Worm (Caenorhabditis elegans) whole organism, midembryonic: ENCODE results near the gene iscu-1.

Experiments
- cog-1 ChIP-seq: sonication (generic microtip); optimal IDR thresholded peaks from 2 replicates; lab custom pipeline; 2016; ENCODE audit warnings: missing genetic modification characterization, missing compliant biosample characterization
- flt-1 ChIP-seq: fragments of 200-800 bp; sonication (Bioruptor generic); IDR thresholded peaks from 2 replicates; pipeline ENCODE4 v1.3.6; 2022; ENCODE audit warnings: missing genetic modification characterization, missing compliant biosample characterization
- klf-2 ChIP-seq: fragments of 200-800 bp; sonication (Bioruptor generic); conservative IDR thresholded peaks from 2 replicates; pipeline ENCODE4 v1.3.6; 2022; ENCODE audit warnings: missing genetic modification reagents, missing genetic modification characterization, missing compliant biosample characterization
- ref-1 ChIP-seq: fragments of 200-800 bp; sonication (Bioruptor generic); conservative IDR thresholded peaks from 2 replicates; pipeline ENCODE4 v1.3.6; 2022; ENCODE audit warnings: missing genetic modification reagents, missing genetic modification characterization, missing compliant biosample characterization
- ztf-29 ChIP-seq: fragments of 200-800 bp; sonication (Bioruptor generic); IDR thresholded peaks from 2 replicates; pipeline ENCODE4 v1.3.6; 2022; ENCODE audit warnings: missing genetic modification reagents, missing genetic modification characterization, missing compliant biosample characterization

DNA sequence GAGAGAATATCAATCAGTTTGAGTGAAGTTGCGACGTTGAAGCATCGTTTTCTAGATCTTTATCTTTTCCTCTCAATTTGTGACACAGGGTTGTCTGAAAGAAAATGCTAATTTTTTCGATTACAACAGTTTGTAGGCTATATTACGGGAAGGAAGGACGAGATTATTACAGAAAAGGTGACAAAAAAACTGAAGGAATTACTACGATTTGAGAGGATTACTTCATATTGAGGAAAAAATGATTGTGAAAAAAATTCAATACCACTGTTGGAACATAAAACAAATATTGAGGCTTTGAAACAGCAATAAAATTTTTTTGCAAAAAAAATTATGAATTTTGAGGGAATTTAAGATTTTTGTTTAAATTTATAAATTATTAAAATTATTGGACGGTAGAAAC lies 24.0 kb downstream of the iscu-1 start, which contains the start of gene Y45F10D.14:
- TF ChIP-seq ref-1 (GFP tag; lab: Robert Waterston, UW) (no peak), klf-2 (GFP tag; lab: Robert Waterston, UW) (no peak), ztf-29 (GFP tag; lab: Robert Waterston, UW) (no peak), flt-1 (GFP tag; lab: Robert Waterston, UW) (no peak), cog-1 (tag; lab: Kevin White, UChicago) (no peak)
